Fruit fly (Drosophila melanogaster) S2 (cell line): ENCODE data around the gene CG13313.

Source experiments
- CG8478 ChIP-seq: fragments of >200 bp; optimal IDR thresholded peaks from 2 replicates; lab custom pipeline; 2018
- CTCF ChIP-seq, 2 experiments: fragments of >200 bp; optimal IDR thresholded peaks; 2 replicates each; lab custom pipeline; 2018

- TF ChIP-seq CG8478 (lab: Kevin White, UChicago): no peak
- no peak for TF ChIP-seq CTCF (optimal IDR thresholded peaks at IDR 0.05; lab: Kevin White, UChicago)
Observed at dm6 chr3L:8981495-8981894, 22.8 kb downstream of the CG13313 start, which contains the start of gene CG13314.
